Worm (Caenorhabditis elegans) whole organism, dauer: Measurements from ENCODE around the gene srb-16.
"Not testable (repeated sequence)": the region's sequence is repeated elsewhere in the genome, so short reads cannot be mapped to it uniquely, and the experiment has no call there.

Experiments
- unc-62 ChIP-seq: sonication (generic microtip); optimal IDR thresholded peaks from 2 replicates; lab custom pipeline; 2017; ENCODE audit warnings: missing biosample characterization, missing genetic modification reagents, missing genetic modification characterization

The srb-16 gene

DNA sequence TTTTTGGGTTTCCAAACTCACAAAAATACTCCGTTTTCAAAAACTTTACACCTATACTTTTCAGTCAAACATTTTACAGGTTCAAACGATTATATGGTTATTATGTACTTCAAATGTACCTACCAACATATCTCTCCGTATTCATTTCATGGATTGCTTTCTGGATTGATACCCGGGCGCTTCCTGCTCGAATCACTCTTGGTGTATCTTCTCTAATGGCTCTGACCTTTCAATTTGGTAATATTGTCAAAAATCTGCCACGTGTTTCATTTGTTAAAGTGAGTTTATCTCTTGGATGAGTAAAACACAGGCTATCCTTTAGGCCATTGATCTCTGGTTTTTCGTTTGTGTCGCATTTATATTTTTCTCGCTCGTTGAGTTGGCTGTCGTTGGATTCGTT lies 18.9 kb downstream of the srb-16 start:
- no peak for TF ChIP-seq unc-62 (GFP tag; lab: Kevin White, UChicago)

ce11 chrII:5130081-5130480 lies 20.6 kb downstream of the srb-16 start, which contains the start of gene lgc-56:
Gene lgc-56 (plus strand): TSS chrII:5130381.
- TF ChIP-seq unc-62 (GFP tag; lab: Kevin White, UChicago), result no peak

DNA sequence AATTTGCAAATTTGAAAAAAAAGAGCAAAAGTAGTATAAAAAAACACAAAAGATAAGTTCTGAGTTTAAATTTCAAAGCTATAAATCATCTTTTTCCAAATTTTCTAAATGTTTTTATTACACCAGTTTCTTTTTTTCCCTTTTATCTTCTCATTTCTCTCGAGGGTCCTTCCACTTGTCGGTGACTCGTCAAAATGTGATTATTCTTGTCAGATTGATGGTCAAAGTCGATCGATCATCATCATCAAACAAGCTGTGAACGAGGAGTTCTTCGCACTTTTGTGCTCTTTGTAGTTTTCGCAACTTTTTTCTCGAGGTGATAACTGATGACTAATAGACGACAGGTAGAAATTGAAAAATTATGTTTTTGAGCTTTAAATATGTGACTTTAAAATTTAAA lies 30.1 kb downstream of the srb-16 start:
- TF ChIP-seq unc-62 (GFP tag; lab: Kevin White, UChicago), result no peak

DNA sequence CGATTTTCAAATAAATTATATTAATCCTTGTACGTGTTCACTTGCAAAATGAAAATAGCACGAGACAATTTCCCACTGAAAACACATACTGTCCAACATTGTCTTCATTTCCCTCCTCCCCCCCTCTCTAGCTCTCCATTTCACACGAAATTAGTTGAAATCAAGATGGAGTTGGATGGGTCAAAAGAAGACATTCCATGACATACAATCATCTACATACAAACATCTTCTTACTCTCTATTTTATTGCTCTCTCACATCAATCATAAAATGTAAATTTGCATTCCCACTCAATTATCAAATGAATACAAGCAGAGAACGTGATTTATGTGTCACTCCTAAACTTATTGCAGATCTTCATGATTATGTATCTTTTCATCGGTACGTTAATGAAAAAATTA lies 35.0 kb downstream of the srb-16 start, which contains the start of gene srsy-1:
srsy-1 (plus strand) TSS at position 301 of the 400 bp plus-strand sequence.
- TF ChIP-seq unc-62 (GFP tag; lab: Kevin White, UChicago), result no peak

DNA sequence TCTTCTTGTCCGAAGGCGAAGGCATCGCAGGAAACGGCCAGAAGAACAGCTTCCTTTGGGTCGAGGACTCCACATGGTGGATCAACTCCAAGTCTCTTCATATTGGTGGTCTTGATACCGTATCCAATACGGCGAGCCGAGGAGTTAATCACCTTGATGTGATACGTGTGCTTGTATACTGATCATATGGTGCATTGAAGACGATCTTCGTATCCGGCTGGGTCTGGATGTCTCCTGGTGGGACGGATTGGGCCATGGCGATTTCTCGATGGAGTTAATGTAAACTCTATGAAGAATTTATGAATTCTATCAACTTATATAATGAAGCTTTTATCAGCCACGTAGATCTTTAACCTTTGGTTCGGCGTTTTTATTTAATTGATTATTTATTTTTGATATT lies 35.5 kb downstream of the srb-16 start, which contains the start of gene msp-74:
msp-74 (minus strand) TSS at position 101 of the 400 bp plus-strand sequence.
- not testable (repeated sequence) for TF ChIP-seq unc-62 (GFP tag; lab: Kevin White, UChicago)

- TF ChIP-seq unc-62 (GFP tag; lab: Kevin White, UChicago), result no peak
Observed at ce11 chrII:5112082-5112481, 38.6 kb downstream of the srb-16 start, which contains the start of gene F09C12.8. Gene F09C12.8 (plus strand): TSS chrII:5112382.

DNA sequence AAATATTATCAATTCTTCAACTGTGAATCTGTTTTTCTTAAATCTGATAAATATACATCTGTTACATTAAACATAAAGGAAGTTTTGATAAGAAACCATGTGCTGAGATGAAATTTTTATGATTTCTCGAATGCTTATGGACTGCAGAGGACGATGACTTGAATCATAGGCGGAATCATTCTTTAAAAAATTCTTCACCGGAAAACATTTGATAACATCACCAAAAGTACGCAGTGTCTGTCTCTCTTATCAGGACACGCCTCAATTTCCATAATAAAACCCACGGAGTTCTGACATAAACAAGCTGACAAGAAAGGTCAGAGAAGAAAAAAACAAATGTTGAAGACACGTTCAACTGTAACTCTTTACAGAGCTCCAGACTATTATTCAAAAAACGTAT lies 41.0 kb downstream of the srb-16 start, which contains the start of gene F09C12.2:
F09C12.2 (plus strand) TSS at position 320 of the 400 bp plus-strand sequence.
- TF ChIP-seq unc-62 (GFP tag; lab: Kevin White, UChicago), result no peak

- no peak for TF ChIP-seq unc-62 (GFP tag; lab: Kevin White, UChicago)
Observed at ce11 chrII:5105020-5105419, 45.7 kb downstream of the srb-16 start.

- no peak for TF ChIP-seq unc-62 (GFP tag; lab: Kevin White, UChicago)
Observed at ce11 chrII:5103784-5104457, 46.8 kb downstream of the srb-16 start, which contains the start of the genes C04G6.11 and mpk-2. Gene C04G6.11 (minus strand): TSS chrII:5103834. Gene mpk-2 (plus strand): TSS chrII:5104118.

ce11 chrII:5103189-5103588 lies 47.5 kb downstream of the srb-16 start:
- TF ChIP-seq unc-62 (GFP tag; lab: Kevin White, UChicago), result no peak

DNA sequence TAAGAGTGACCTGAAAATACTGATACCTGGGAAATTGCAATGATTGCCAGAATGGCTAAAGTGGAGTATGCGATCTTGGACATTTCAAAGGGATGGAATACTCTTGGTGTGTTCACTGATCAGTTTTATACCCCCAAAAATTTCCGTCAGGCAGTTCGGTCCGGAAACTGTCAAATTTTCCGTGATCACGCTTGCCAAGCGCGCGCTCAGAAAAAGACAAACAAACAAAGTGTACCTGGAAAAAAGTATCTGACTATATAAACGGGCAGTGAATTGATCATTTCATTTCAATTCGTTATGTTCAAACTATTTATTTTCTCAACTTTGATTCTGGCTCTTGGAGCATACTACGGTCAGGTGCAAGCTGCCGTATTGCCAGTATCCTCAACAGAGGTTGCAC lies 49.0 kb downstream of the srb-16 start, which contains the start of the genes idpb-3 and idpb-1:
idpb-3 (minus strand) TSS at position 101 of the 400 bp plus-strand sequence.
idpb-1 (plus strand) TSS at position 284 of the 400 bp plus-strand sequence.
- TF ChIP-seq unc-62 (GFP tag; lab: Kevin White, UChicago), result no peak

DNA sequence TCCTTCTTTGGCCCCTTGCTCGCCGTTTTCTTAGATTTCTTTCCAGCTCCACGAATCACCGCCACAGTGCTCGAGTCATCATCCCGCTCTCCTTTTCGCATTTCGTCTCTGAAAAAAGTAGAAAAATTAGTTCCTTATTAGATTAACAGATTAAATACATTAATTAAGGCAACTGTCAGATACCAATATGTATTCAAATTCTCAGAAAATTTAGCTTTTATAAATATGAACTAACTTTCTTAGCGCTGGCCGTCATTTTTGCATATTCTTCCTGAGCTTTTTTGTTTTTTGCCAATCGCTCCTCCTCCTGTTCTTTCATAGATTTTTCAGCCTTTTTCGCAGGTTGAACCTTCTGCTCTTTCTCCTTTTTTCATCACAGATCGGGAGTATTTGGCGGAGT lies 51.1 kb downstream of the srb-16 start, which contains the start of gene C04G6.6:
C04G6.6 (minus strand) TSS at position 101 of the 400 bp plus-strand sequence.
- TF ChIP-seq unc-62 (GFP tag; lab: Kevin White, UChicago), result no peak

DNA sequence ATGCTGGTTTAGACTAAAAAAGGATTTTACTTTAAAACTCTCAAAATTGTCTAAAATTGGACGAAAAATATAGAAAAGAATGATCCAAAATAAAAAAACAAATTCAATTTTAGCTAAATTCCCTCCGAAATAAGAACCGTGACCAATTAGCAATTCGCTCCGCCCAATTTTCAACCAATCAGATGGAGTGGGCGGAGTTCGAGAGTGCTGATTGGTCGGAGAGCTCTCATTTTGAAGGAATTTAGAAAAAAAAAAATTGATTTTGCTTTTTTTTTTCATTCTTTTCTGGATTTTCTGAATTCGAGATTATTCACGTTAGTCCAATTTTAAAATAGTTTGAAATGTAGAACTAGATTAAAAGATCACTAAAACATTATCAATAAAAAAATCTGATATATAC lies 51.7 kb downstream of the srb-16 start:
- TF ChIP-seq unc-62 (GFP tag; lab: Kevin White, UChicago), result no peak
